Worm (Caenorhabditis elegans) whole organism, late embryonic: ENCODE measurements around the gene C05A2.4.

Source experiments
- elt-2 ChIP-seq: sonication (generic microtip); optimal IDR thresholded peaks from 2 replicates; lab custom pipeline; 2016; ENCODE audit warnings: missing genetic modification reagents, missing genetic modification characterization, missing compliant biosample characterization
- hlh-15 ChIP-seq: sonication (generic microtip); optimal IDR thresholded peaks from 2 replicates; lab custom pipeline; 2016; ENCODE audit warnings: missing genetic modification characterization, missing compliant biosample characterization
- npax-4 ChIP-seq: sonication (generic microtip); optimal IDR thresholded peaks from 2 replicates; lab custom pipeline; 2016; ENCODE audit warnings: missing genetic modification characterization, missing compliant biosample characterization
- ttx-3 ChIP-seq: sonication (generic microtip); optimal IDR thresholded peaks from 2 replicates; lab custom pipeline; 2016; ENCODE audit warnings: missing genetic modification reagents, missing genetic modification characterization, missing compliant biosample characterization

ce11 chrV:10679990-10680602, 15.2 kb upstream of the C05A2.4 start:
- no peak for TF ChIP-seq elt-2
- TF ChIP-seq npax-4 (tag; lab: Kevin White, UChicago), result no peak
- TF ChIP-seq hlh-15 (tag; lab: Kevin White, UChicago), result no peak
- no peak for TF ChIP-seq ttx-3 (tag; lab: Kevin White, UChicago)
